Comparison of ENCODE assay signal across 1 fruit fly cellular context in the genomic region with DNA sequence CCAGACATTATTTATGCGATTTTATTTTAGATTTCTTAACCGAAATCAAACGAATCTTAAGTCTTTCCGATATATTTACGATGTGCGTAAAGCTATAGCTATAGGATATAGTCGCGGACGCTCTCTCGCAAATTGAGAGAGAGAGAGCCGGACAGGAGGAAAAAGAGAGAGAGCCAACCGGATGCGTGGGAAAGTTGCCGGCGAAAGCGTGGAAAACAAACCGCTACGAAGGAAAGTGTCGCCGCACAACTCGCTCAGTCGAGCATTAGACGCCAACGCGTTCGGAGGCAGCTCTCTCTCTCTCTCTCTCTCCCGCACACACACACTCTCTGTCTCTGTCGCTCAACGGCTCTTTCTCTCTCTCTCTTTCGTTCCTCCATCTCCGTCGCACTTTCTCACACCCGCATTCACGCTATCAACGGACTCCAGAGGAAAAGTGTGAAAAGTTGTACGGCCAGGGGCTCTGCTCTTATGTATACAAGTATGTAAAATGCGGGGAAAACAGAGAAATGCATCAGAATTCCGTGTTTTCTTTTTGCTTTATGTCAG.
TF ChIP-seq lines count a peak whose summit lies in the region.

A gene (plus strand): TSS at position 256 of the 549 bp plus-strand sequence.

TF ChIP-seq in whole organism, embryonic, 481 proteins besides CTCF, POLR2A, EP300 and RAD21 (continued from another document):
- no peak for TF ChIP-seq CG7987 (GFP tag; optimal IDR thresholded peaks at IDR 0.05; lab: Kevin White, UChicago)
- TF ChIP-seq CG4707 (GFP tag; optimal IDR thresholded peaks at IDR 0.05; lab: Kevin White, UChicago) = no peak
- peak; percentile 86 for TF ChIP-seq CG8478 (optimal IDR thresholded peaks at IDR 0.05; lab: Kevin White, UChicago)
- TF ChIP-seq HmgD (GFP tag; optimal IDR thresholded peaks at IDR 0.05; lab: Kevin White, UChicago) = no peak
- 0 out of 3 replicates have a peak, but pooled peaks have one; percentile 11 for TF ChIP-seq knrl (GFP tag; IDR thresholded peaks at IDR 0.05; lab: Robert Waterston, UW; ENCODE audit: partially characterized antibody)
- no peak for TF ChIP-seq nmo (GFP tag; optimal IDR thresholded peaks at IDR 0.05; lab: Kevin White, UChicago)
- no peak for TF ChIP-seq HHEX (GFP tag; optimal IDR thresholded peaks at IDR 0.05; lab: Kevin White, UChicago)
- TF ChIP-seq pnt (GFP tag; optimal IDR thresholded peaks at IDR 0.05; lab: Kevin White, UChicago) = no peak
- no peak for TF ChIP-seq HLH4C (GFP tag; IDR thresholded peaks at IDR 0.05; lab: Robert Waterston, UW; ENCODE audit: partially characterized antibody)
- peak; percentile 8 for TF ChIP-seq scrt (GFP tag; optimal IDR thresholded peaks at IDR 0.05; lab: Kevin White, UChicago)
- TF ChIP-seq crol (GFP tag; IDR thresholded peaks at IDR 0.05; lab: Robert Waterston, UW) = peak; percentile 54
- no peak for TF ChIP-seq da (GFP tag; optimal IDR thresholded peaks at IDR 0.05; lab: Kevin White, UChicago)
- no peak for TF ChIP-seq pum (GFP tag; optimal IDR thresholded peaks at IDR 0.05; lab: Kevin White, UChicago)
- no peak for TF ChIP-seq NfI (GFP tag; optimal IDR thresholded peaks at IDR 0.05; lab: Kevin White, UChicago)
- no peak for TF ChIP-seq lilli (GFP tag; optimal IDR thresholded peaks at IDR 0.05; lab: Kevin White, UChicago)
- no peak for TF ChIP-seq Sry-β (GFP tag; optimal IDR thresholded peaks at IDR 0.05; lab: Kevin White, UChicago)
- TF ChIP-seq CG17612 (GFP tag; IDR thresholded peaks at IDR 0.05; lab: Robert Waterston, UW) = no peak
- TF ChIP-seq ewg (GFP tag; optimal IDR thresholded peaks at IDR 0.05; lab: Kevin White, UChicago) = peak; percentile 54
- no peak for TF ChIP-seq CrebB (tag; optimal IDR thresholded peaks at IDR 0.05; lab: Kevin White, UChicago)
- TF ChIP-seq unc-4 (GFP tag; IDR thresholded peaks at IDR 0.05; lab: Robert Waterston, UW; ENCODE audit: partially characterized antibody) = 0 out of 2 replicates have a peak, but pooled peaks have one; percentile 21
- TF ChIP-seq CG17385 (GFP tag; optimal IDR thresholded peaks at IDR 0.05; lab: Kevin White, UChicago) = peak; percentile 15
- TF ChIP-seq gcm (GFP tag; optimal IDR thresholded peaks at IDR 0.05; lab: Kevin White, UChicago) = peak; percentile 74
- TF ChIP-seq CG10321 (GFP tag; IDR thresholded peaks at IDR 0.05; lab: Robert Waterston, UW) = peak; percentile 80
- peak; percentile 50 for TF ChIP-seq Nf-YC (tag; optimal IDR thresholded peaks at IDR 0.05; lab: Kevin White, UChicago)
- peak; percentile 16 for TF ChIP-seq Ets65A (GFP tag; lab: Kevin White, UChicago)
- no peak for TF ChIP-seq sens (GFP tag; lab: Kevin White, UChicago)
- no peak for TF ChIP-seq CG8290 (GFP tag; optimal IDR thresholded peaks at IDR 0.05; lab: Kevin White, UChicago)
- peak; percentile 16 to 25 for TF ChIP-seq CG8290 (tag; optimal IDR thresholded peaks at IDR 0.05; lab: Kevin White, UChicago)
- TF ChIP-seq CG32532 (GFP tag; IDR thresholded peaks at IDR 0.05; lab: Robert Waterston, UW) = 0 out of 2 replicates have a peak, but pooled peaks have one; percentile 16
- TF ChIP-seq D19B (GFP tag; optimal IDR thresholded peaks at IDR 0.05; lab: Kevin White, UChicago) = no peak
- no peak for TF ChIP-seq Bteb2 (GFP tag; optimal IDR thresholded peaks at IDR 0.05; lab: Kevin White, UChicago)
- no peak for TF ChIP-seq Ssrp (tag; optimal IDR thresholded peaks at IDR 0.05; lab: Kevin White, UChicago)
- no peak for TF ChIP-seq CG4730 (GFP tag; IDR thresholded peaks at IDR 0.05; lab: Robert Waterston, UW)
- no peak for TF ChIP-seq CG8765 (GFP tag; IDR thresholded peaks at IDR 0.05; lab: Robert Waterston, UW)
- TF ChIP-seq ase (GFP tag; IDR thresholded peaks at IDR 0.05; lab: Robert Waterston, UW) = no peak
- peak; percentile 31; the same call in 1 of the 2 replicates for TF ChIP-seq CG13287 (GFP tag; IDR thresholded peaks at IDR 0.05; lab: Robert Waterston, UW; ENCODE audit: partially characterized antibody)
- TF ChIP-seq CG3407 (GFP tag; optimal IDR thresholded peaks at IDR 0.05; lab: Kevin White, UChicago) = no peak
- no peak for TF ChIP-seq wor (GFP tag; IDR thresholded peaks at IDR 0.05; lab: Robert Waterston, UW)
- peak; percentile 71 for TF ChIP-seq Deaf1 (tag; optimal IDR thresholded peaks at IDR 0.05; lab: Kevin White, UChicago)
- TF ChIP-seq gsb-n (tag; optimal IDR thresholded peaks at IDR 0.05; lab: Kevin White, UChicago) = no peak
- TF ChIP-seq caup (GFP tag; optimal IDR thresholded peaks at IDR 0.05; lab: Kevin White, UChicago; ENCODE audit: severe bottlenecking) = no peak
- TF ChIP-seq Trl (optimal IDR thresholded peaks at IDR 0.05; lab: Kevin White, UChicago) = peak; percentile 61 to 73
- TF ChIP-seq Trl (GFP tag; optimal IDR thresholded peaks at IDR 0.05; lab: Kevin White, UChicago) = peak; percentile 3
- peak; percentile 64 for TF ChIP-seq Jarid2 (GFP tag; optimal IDR thresholded peaks at IDR 0.05; lab: Kevin White, UChicago)
- TF ChIP-seq ci (GFP tag; IDR thresholded peaks at IDR 0.05; lab: Robert Waterston, UW) = peak; percentile 54; the same call in 1 of the 3 replicates
- peak; percentile 30 for TF ChIP-seq abd-A (tag; optimal IDR thresholded peaks at IDR 0.05; lab: Kevin White, UChicago)
- peak; percentile 57 for TF ChIP-seq CG13894 (tag; optimal IDR thresholded peaks at IDR 0.05; lab: Kevin White, UChicago)
- no peak for TF ChIP-seq D (optimal IDR thresholded peaks at IDR 0.05; lab: Kevin White, UChicago)
- TF ChIP-seq D (GFP tag; optimal IDR thresholded peaks at IDR 0.05; lab: Kevin White, UChicago) = no peak
- TF ChIP-seq Mrtf (GFP tag; IDR thresholded peaks at IDR 0.05; lab: Robert Waterston, UW) = no peak
- no peak for TF ChIP-seq schlank (tag; optimal IDR thresholded peaks at IDR 0.05; lab: Kevin White, UChicago)
- no peak for TF ChIP-seq seq (GFP tag; IDR thresholded peaks at IDR 0.05; lab: Robert Waterston, UW)
- TF ChIP-seq Atf6 (GFP tag; IDR thresholded peaks at IDR 0.05; lab: Robert Waterston, UW) = 0 out of 2 replicates have a peak, but pooled peaks have one; percentile 17
